Fruit fly (Drosophila melanogaster) whole organism, embryonic: Measurements from ENCODE around the gene wry.
A peak's percentile ranks its signal among the peaks of the same experiment; 100 is the strongest.

Experiments used
- BEAF-32 ChIP-seq: fragments of 200-800 bp; sonication (Bioruptor generic); optimal IDR thresholded peaks from 3 replicates; lab custom pipeline; 2017; ENCODE audit warnings: missing biosample characterization, missing genetic modification characterization, mild to moderate bottlenecking, moderate library complexity, missing genetic modification reagents
- CG11560 ChIP-seq: fragments of 200-800 bp; sonication (Bioruptor generic); IDR thresholded peaks from 3 replicates; pipeline ENCODE4 v1.3.6; 2022; ENCODE audit warnings: missing biosample characterization, missing genetic modification characterization
- CG14441 ChIP-seq: fragments of 200-800 bp; sonication (Bioruptor generic); IDR thresholded peaks from 2 replicates; pipeline ENCODE4 v1.3.6; 2022; ENCODE audit warnings: missing biosample characterization, missing genetic modification characterization
- CG17359 ChIP-seq: fragments of 200-800 bp; sonication (Bioruptor generic); optimal IDR thresholded peaks from 3 replicates; lab custom pipeline; 2018; ENCODE audit warnings: missing biosample characterization, mild to moderate bottlenecking, missing genetic modification characterization, moderate library complexity
- CG17361 ChIP-seq: fragments of 200-800 bp; sonication (Bioruptor generic); IDR thresholded peaks from 3 replicates; pipeline ENCODE4 v1.3.6; 2022; ENCODE audit warnings: missing biosample characterization, missing genetic modification characterization
- CG2129 ChIP-seq: fragments of 200-800 bp; sonication (Bioruptor generic); IDR thresholded peaks from 2 replicates; pipeline ENCODE4 v1.3.6; 2022; ENCODE audit warnings: missing biosample characterization, missing genetic modification characterization; ENCODE audit not compliant: partially characterized antibody
- CG2199 ChIP-seq: fragments of 200-800 bp; sonication (Bioruptor generic); IDR thresholded peaks from 3 replicates; pipeline ENCODE4 v1.3.6; 2022; ENCODE audit warnings: missing biosample characterization, missing genetic modification characterization
- CG2202 ChIP-seq: fragments of 200-800 bp; sonication (Bioruptor generic); optimal IDR thresholded peaks from 2 replicates; lab custom pipeline; 2018; ENCODE audit warnings: missing biosample characterization, mild to moderate bottlenecking, missing genetic modification characterization
- CG32532 ChIP-seq: fragments of 200-800 bp; sonication (Bioruptor generic); IDR thresholded peaks from 2 replicates; pipeline ENCODE4 v1.3.6; 2022; ENCODE audit warnings: missing biosample characterization, missing genetic modification characterization
- CG32767 ChIP-seq: fragments of 200-800 bp; sonication (Bioruptor generic); IDR thresholded peaks from 2 replicates; pipeline ENCODE4 v1.3.6; 2022; ENCODE audit warnings: missing biosample characterization, missing genetic modification characterization
- CG33557 ChIP-seq: fragments of 200-800 bp; sonication (Bioruptor generic); optimal IDR thresholded peaks from 2 replicates; lab custom pipeline; 2019; ENCODE audit warnings: missing biosample characterization, mild to moderate bottlenecking, missing genetic modification characterization, moderate library complexity
- CG4617 ChIP-seq: fragments of 200-800 bp; sonication (Bioruptor generic); optimal IDR thresholded peaks from 3 replicates; lab custom pipeline; 2016; ENCODE audit warnings: missing biosample characterization, missing genetic modification characterization, borderline replicate concordance
- CG7839 ChIP-seq: fragments of 200-800 bp; sonication (Bioruptor generic); optimal IDR thresholded peaks from 3 replicates; lab custom pipeline; 2018; ENCODE audit warnings: missing biosample characterization, mild to moderate bottlenecking, missing genetic modification characterization, moderate library complexity
- CG9609 ChIP-seq: fragments of 200-800 bp; sonication (Bioruptor generic); optimal IDR thresholded peaks from 3 replicates; lab custom pipeline; 2016; ENCODE audit warnings: missing biosample characterization, missing genetic modification characterization
- CG9932 ChIP-seq: fragments of 200-800 bp; sonication (Bioruptor generic); IDR thresholded peaks from 2 replicates; pipeline ENCODE4 v1.3.6; 2022; ENCODE audit warnings: missing biosample characterization, missing genetic modification characterization
- Drgx ChIP-seq: fragments of 200-800 bp; sonication (Bioruptor generic); IDR thresholded peaks from 2 replicates; pipeline ENCODE4 v1.3.6; 2022; ENCODE audit warnings: missing biosample characterization, missing genetic modification characterization
- Eip74EF ChIP-seq, 2 experiments: fragments of 200-800 bp in 1 of 2; fragments of >200 bp in 1 of 2; sonication (Bioruptor generic) in 1 of 2; optimal IDR thresholded peaks; 2 replicates each; lab custom pipeline; 2017 to 2019; ENCODE audit warnings: missing biosample characterization in 2 of 2, missing genetic modification characterization in 2 of 2, mild to moderate bottlenecking in 1 of 2, moderate library complexity in 1 of 2
- Ets65A ChIP-seq: fragments of 200-800 bp; sonication (Bioruptor generic); peaks from one replicate; lab custom pipeline; 2016; ENCODE audit warnings: missing biosample characterization, missing genetic modification characterization
- HHEX ChIP-seq: fragments of 200-800 bp; sonication (Bioruptor generic); optimal IDR thresholded peaks from 3 replicates; lab custom pipeline; 2017; ENCODE audit warnings: missing biosample characterization, mild to moderate bottlenecking, missing genetic modification characterization, missing genetic modification reagents
- HLH3B ChIP-seq: fragments of 200-800 bp; sonication (Bioruptor generic); IDR thresholded peaks from 2 replicates; pipeline ENCODE4 v1.3.6; 2022; ENCODE audit warnings: missing biosample characterization, missing genetic modification characterization
- Hr51 ChIP-seq, 2 experiments: fragments of 200-800 bp; sonication (Bioruptor generic); optimal IDR thresholded peaks; 2 replicates in 1 of 2; 3 replicates in 1 of 2; lab custom pipeline; 2016 to 2018; ENCODE audit warnings: missing biosample characterization in 2 of 2, missing genetic modification characterization in 2 of 2, mild to moderate bottlenecking in 1 of 2, moderate library complexity in 1 of 2
- MTF-1 ChIP-seq: fragments of 200-800 bp; sonication (Bioruptor generic); optimal IDR thresholded peaks from 2 replicates; lab custom pipeline; 2018; ENCODE audit warnings: missing biosample characterization, mild to moderate bottlenecking, missing genetic modification characterization, borderline replicate concordance
- NFAT ChIP-seq: fragments of 200-800 bp; sonication (Bioruptor generic); IDR thresholded peaks from 2 replicates; pipeline ENCODE4 v1.3.6; 2022; ENCODE audit warnings: missing biosample characterization, missing genetic modification characterization
- Oaz ChIP-seq: fragments of 200-800 bp; sonication (Bioruptor generic); IDR thresholded peaks from 2 replicates; pipeline ENCODE4 v1.3.6; 2022; ENCODE audit warnings: missing biosample characterization, missing genetic modification characterization
- Ptx1 ChIP-seq: fragments of 200-800 bp; sonication (Bioruptor generic); IDR thresholded peaks from 2 replicates; pipeline ENCODE4 v1.3.6; 2022; ENCODE audit warnings: missing biosample characterization, missing genetic modification characterization
- Ravus ChIP-seq: fragments of 200-800 bp; sonication (Bioruptor generic); IDR thresholded peaks from 2 replicates; pipeline ENCODE4 v1.3.6; 2022; ENCODE audit warnings: missing biosample characterization, missing genetic modification characterization
- Six4 ChIP-seq: fragments of 200-800 bp; sonication (Bioruptor generic); optimal IDR thresholded peaks from 2 replicates; lab custom pipeline; 2016; ENCODE audit warnings: missing biosample characterization, missing genetic modification characterization
- Sox102F ChIP-seq: fragments of 200-800 bp; sonication (Bioruptor generic); optimal IDR thresholded peaks from 2 replicates; lab custom pipeline; 2018; ENCODE audit warnings: missing biosample characterization, mild to moderate bottlenecking, missing genetic modification characterization, moderate library complexity
- Xbp1 ChIP-seq: fragments of 200-800 bp; sonication (Bioruptor generic); optimal IDR thresholded peaks from 3 replicates; lab custom pipeline; 2016; ENCODE audit warnings: missing biosample characterization, mild to moderate bottlenecking, missing genetic modification characterization
- YL-1 ChIP-seq: fragments of 200-800 bp; sonication (Bioruptor generic); optimal IDR thresholded peaks from 3 replicates; lab custom pipeline; 2017; ENCODE audit warnings: missing biosample characterization, mild to moderate bottlenecking, missing genetic modification characterization
- ci ChIP-seq: fragments of 200-800 bp; sonication (Bioruptor generic); IDR thresholded peaks from 3 replicates; pipeline ENCODE4 v1.3.6; 2022; ENCODE audit warnings: missing biosample characterization, missing genetic modification characterization
- corto ChIP-seq: fragments of 200-800 bp; sonication (Bioruptor generic); optimal IDR thresholded peaks from 2 replicates; lab custom pipeline; 2016; ENCODE audit warnings: missing biosample characterization, mild to moderate bottlenecking, missing genetic modification characterization, moderate library complexity
- dysf ChIP-seq: fragments of 200-800 bp; sonication (Bioruptor generic); IDR thresholded peaks from 3 replicates; pipeline ENCODE4 v1.3.6; 2022; ENCODE audit warnings: missing biosample characterization, missing genetic modification characterization
- kay ChIP-seq: fragments of 200-800 bp; sonication (Bioruptor generic); optimal IDR thresholded peaks from 2 replicates; lab custom pipeline; 2016; ENCODE audit warnings: missing biosample characterization, missing genetic modification characterization
- lmd ChIP-seq: fragments of 200-800 bp; sonication (Bioruptor generic); IDR thresholded peaks from 2 replicates; pipeline ENCODE4 v1.3.6; 2022; ENCODE audit warnings: missing biosample characterization, missing genetic modification characterization
- nom ChIP-seq: fragments of 200-800 bp; sonication (Bioruptor generic); optimal IDR thresholded peaks from 2 replicates; lab custom pipeline; 2017; ENCODE audit warnings: missing biosample characterization, missing genetic modification characterization, mild to moderate bottlenecking, moderate library complexity, missing genetic modification reagents
- otp ChIP-seq: fragments of 200-800 bp; sonication (Bioruptor generic); IDR thresholded peaks from 3 replicates; pipeline ENCODE4, ENCODE4 v1.3.6; 2022; ENCODE audit warnings: missing biosample characterization, missing genetic modification characterization
- trem ChIP-seq: fragments of 200-800 bp; optimal IDR thresholded peaks from 3 replicates; lab custom pipeline; 2019; ENCODE audit warnings: missing biosample characterization, mild to moderate bottlenecking, missing genetic modification characterization, moderate library complexity
- usp ChIP-seq: fragments of >200 bp; optimal IDR thresholded peaks from 2 replicates; lab custom pipeline; 2017; ENCODE audit warnings: missing biosample characterization, missing genetic modification characterization
- vvl ChIP-seq: fragments of 200-800 bp; sonication (Bioruptor generic); IDR thresholded peaks from 2 replicates; pipeline ENCODE4 v1.3.6; 2022; ENCODE audit warnings: missing biosample characterization, missing genetic modification characterization

The wry gene

dm6 chr2L:1839019-1839418, 2.7 kb downstream of the wry start (continued):
- no peak for TF ChIP-seq CG4617 (GFP tag; lab: Kevin White, UChicago)
- TF ChIP-seq HLH3B (GFP tag; lab: Robert Waterston, UW) = peak; percentile 18; the same call in 1 of the 2 replicates
- TF ChIP-seq Oaz (GFP tag; lab: Robert Waterston, UW) = no peak
- no peak for TF ChIP-seq Six4 (GFP tag; lab: Kevin White, UChicago)
- peak; percentile 51; the same call in 1 of the 2 replicates for TF ChIP-seq CG32532 (GFP tag; lab: Robert Waterston, UW)
- peak; percentile 88 for TF ChIP-seq Ets65A (GFP tag; lab: Kevin White, UChicago)
- TF ChIP-seq kay (GFP tag; lab: Kevin White, UChicago) = no peak
- no peak for TF ChIP-seq MTF-1 (GFP tag; lab: Kevin White, UChicago)
- TF ChIP-seq dysf (GFP tag; lab: Robert Waterston, UW) = 0 out of 3 replicates have a peak, but pooled peaks have one; percentile 21
- no peak for TF ChIP-seq HHEX (GFP tag; lab: Kevin White, UChicago)
- TF ChIP-seq Xbp1 = no peak
- no peak for TF ChIP-seq NFAT
- TF ChIP-seq vvl = 0 out of 2 replicates have a peak, but pooled peaks have one; percentile 18
- 0 out of 2 replicates have a peak, but pooled peaks have one; percentile 10 for TF ChIP-seq Ptx1 (GFP tag; lab: Robert Waterston, UW)
- TF ChIP-seq Drgx (GFP tag; lab: Robert Waterston, UW) = no peak
- TF ChIP-seq CG7839 (tag; lab: Kevin White, UChicago) = peak; percentile 3
- peak; percentile 22 for TF ChIP-seq Sox102F (GFP tag; lab: Kevin White, UChicago)
- no peak for TF ChIP-seq CG2199
- peak; percentile 47; the same call in 1 of the 2 replicates for TF ChIP-seq CG14441 (GFP tag; lab: Robert Waterston, UW)
- peak; percentile 29; the same call in 1 of the 2 replicates for TF ChIP-seq lmd (GFP tag; lab: Robert Waterston, UW)
- TF ChIP-seq CG17359 = peak; percentile 10
- peak in 1 of 2 experiments; percentile 9 for TF ChIP-seq Hr51 (GFP tag; optimal IDR thresholded peaks at IDR 0.05; lab: Kevin White, UChicago)
- 0 out of 3 replicates have a peak, but pooled peaks have one; percentile 18 for TF ChIP-seq ci

- TF ChIP-seq otp (GFP tag; lab: Robert Waterston, UW) = peak; percentile 52; the same call in 2 of the 3 replicates
- TF ChIP-seq Ets65A (GFP tag; lab: Kevin White, UChicago) = peak; percentile 92
- TF ChIP-seq Drgx (GFP tag; lab: Robert Waterston, UW) = 0 out of 2 replicates have a peak, but pooled peaks have one; percentile 18
- no peak for TF ChIP-seq CG9609 (GFP tag; lab: Kevin White, UChicago)
Observed at dm6 chr2L:1861994-1862393, 25.7 kb downstream of the wry start.

DNA sequence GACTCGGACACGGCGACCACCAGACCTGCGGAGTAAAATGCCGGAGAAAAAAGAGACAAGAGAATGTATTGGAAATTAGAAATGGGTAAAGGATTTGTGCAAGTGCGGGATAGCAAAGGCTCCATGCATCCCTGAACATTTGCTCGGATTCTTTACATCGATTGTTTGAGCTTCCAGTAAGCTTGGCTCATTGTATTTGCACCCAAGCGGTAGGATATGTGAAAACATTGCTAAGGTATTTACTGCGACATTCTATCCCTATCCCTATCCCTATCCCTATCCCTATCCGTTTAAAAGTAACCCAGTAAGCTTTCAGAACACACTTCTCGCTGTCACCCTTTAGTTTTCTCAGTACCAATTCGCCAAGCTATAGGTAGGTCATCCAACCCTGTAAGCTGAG, 33.2 kb downstream of the wry start, which contains the start of gene CG7295:
Gene CG7295, plus strand, starts transcription at position 301 of the 400 bp plus-strand sequence.
- TF ChIP-seq trem (tag; lab: Kevin White, UChicago) (no peak), BEAF-32 (GFP tag; lab: Kevin White, UChicago) (no peak), CG2129 (no peak), CG33557 (no peak), CG2202 (tag; lab: Kevin White, UChicago) (no peak), usp (GFP tag; lab: Kevin White, UChicago) (no peak), CG32767 (GFP tag; lab: Robert Waterston, UW) (no peak), CG17361 (GFP tag; lab: Robert Waterston, UW) (no peak), Ravus (GFP tag; lab: Robert Waterston, UW) (no peak), CG9932 (GFP tag; lab: Robert Waterston, UW) (no peak), YL-1 (no peak), corto (no peak), Eip74EF (GFP tag; optimal IDR thresholded peaks at IDR 0.05; lab: Kevin White, UChicago) (no peak), nom (GFP tag; lab: Kevin White, UChicago) (no peak), otp (GFP tag; lab: Robert Waterston, UW) (no peak), CG11560 (no peak)
